Fruit fly (Drosophila melanogaster) whole organism, embryonic: ENCODE results near the gene CG31870.

Experiments used
- BEAF-32 ChIP-seq: fragments of 200-800 bp; sonication (Bioruptor generic); optimal IDR thresholded peaks from 3 replicates; lab custom pipeline; 2017; ENCODE audit warnings: missing biosample characterization, missing genetic modification characterization, mild to moderate bottlenecking, moderate library complexity, missing genetic modification reagents
- CG10267 ChIP-seq: fragments of 200-800 bp; sonication (Bioruptor generic); optimal IDR thresholded peaks from 2 replicates; lab custom pipeline; 2018; ENCODE audit warnings: missing biosample characterization, mild to moderate bottlenecking, missing genetic modification characterization, moderate library complexity
- CG12155 ChIP-seq: fragments of 200-800 bp; sonication (Bioruptor generic); optimal IDR thresholded peaks from 3 replicates; lab custom pipeline; 2016; ENCODE audit warnings: missing biosample characterization, missing genetic modification characterization
- CG12299 ChIP-seq: fragments of 200-800 bp; sonication (Bioruptor generic); optimal IDR thresholded peaks from 2 replicates; lab custom pipeline; 2018; ENCODE audit warnings: missing biosample characterization, mild to moderate bottlenecking, missing genetic modification characterization
- CG12391 ChIP-seq: fragments of 200-800 bp; sonication (Bioruptor generic); optimal IDR thresholded peaks from 3 replicates; lab custom pipeline; 2018; ENCODE audit warnings: missing biosample characterization, mild to moderate bottlenecking, missing genetic modification characterization, moderate library complexity
- CG12744 ChIP-seq: fragments of 200-800 bp; sonication (Bioruptor generic); optimal IDR thresholded peaks from 2 replicates; lab custom pipeline; 2016; ENCODE audit warnings: missing biosample characterization, missing genetic modification characterization
- CG13287 ChIP-seq: fragments of 200-800 bp; sonication (Bioruptor generic); IDR thresholded peaks from 2 replicates; pipeline ENCODE4 v1.3.6; 2022; ENCODE audit warnings: missing biosample characterization, missing genetic modification characterization; ENCODE audit not compliant: partially characterized antibody
- CG13296 ChIP-seq: fragments of 200-800 bp; sonication (Bioruptor generic); optimal IDR thresholded peaks from 3 replicates; lab custom pipeline; 2018; ENCODE audit warnings: missing biosample characterization, mild to moderate bottlenecking, missing genetic modification characterization
- CG16813 ChIP-seq: fragments of 200-800 bp; sonication (Bioruptor generic); IDR thresholded peaks from 3 replicates; pipeline ENCODE4 v1.3.6; 2022; ENCODE audit warnings: missing biosample characterization, missing genetic modification characterization; ENCODE audit not compliant: partially characterized antibody
- CG16863 ChIP-seq: fragments of 200-800 bp; sonication (Bioruptor generic); optimal IDR thresholded peaks from 3 replicates; lab custom pipeline; 2016; ENCODE audit warnings: missing biosample characterization, missing genetic modification characterization
- CG17568 ChIP-seq: fragments of 200-800 bp; sonication (Bioruptor generic); optimal IDR thresholded peaks from 2 replicates; lab custom pipeline; 2018; ENCODE audit warnings: missing biosample characterization, mild to moderate bottlenecking, missing genetic modification characterization, moderate library complexity
- CG17829 ChIP-seq: fragments of 200-800 bp; optimal IDR thresholded peaks from 2 replicates; lab custom pipeline; 2019; ENCODE audit warnings: missing biosample characterization, mild to moderate bottlenecking, missing genetic modification characterization, moderate library complexity
- CG2678 ChIP-seq: fragments of 200-800 bp; sonication (Bioruptor generic); optimal IDR thresholded peaks from 3 replicates; lab custom pipeline; 2019; ENCODE audit warnings: missing biosample characterization, mild to moderate bottlenecking, missing genetic modification characterization, moderate library complexity
- CG3847 ChIP-seq: fragments of 200-800 bp; sonication (Bioruptor generic); IDR thresholded peaks from 2 replicates; pipeline ENCODE4 v1.3.6; 2022; ENCODE audit warnings: missing biosample characterization, missing genetic modification characterization
- CG42726 ChIP-seq: fragments of 200-800 bp; sonication (Bioruptor generic); IDR thresholded peaks from 2 replicates; pipeline ENCODE4 v1.3.6; 2022; ENCODE audit warnings: missing biosample characterization, missing genetic modification characterization; ENCODE audit not compliant: partially characterized antibody
- CG7357 ChIP-seq: fragments of 200-800 bp; sonication (Bioruptor generic); IDR thresholded peaks from 3 replicates; pipeline ENCODE4 v1.3.6; 2022; ENCODE audit warnings: missing biosample characterization, missing genetic modification characterization
- CG7963 ChIP-seq: fragments of 200-800 bp; sonication (Bioruptor generic); IDR thresholded peaks from 3 replicates; pipeline ENCODE4 v1.3.6; 2022; ENCODE audit warnings: missing biosample characterization, missing genetic modification characterization; ENCODE audit not compliant: partially characterized antibody
- CG8944 ChIP-seq: fragments of 200-800 bp; sonication (Bioruptor generic); optimal IDR thresholded peaks from 3 replicates; lab custom pipeline; 2016; ENCODE audit warnings: missing biosample characterization, missing genetic modification characterization
- CG9609 ChIP-seq: fragments of 200-800 bp; sonication (Bioruptor generic); optimal IDR thresholded peaks from 3 replicates; lab custom pipeline; 2016; ENCODE audit warnings: missing biosample characterization, missing genetic modification characterization
- CHES-1-like ChIP-seq: fragments of 200-800 bp; sonication (Bioruptor generic); optimal IDR thresholded peaks from 2 replicates; lab custom pipeline; 2016; ENCODE audit warnings: missing biosample characterization, missing genetic modification characterization
- Dip3 ChIP-seq: fragments of 200-800 bp; sonication (Bioruptor generic); optimal IDR thresholded peaks from 3 replicates; lab custom pipeline; 2016; ENCODE audit warnings: missing biosample characterization, missing genetic modification characterization
- Dll ChIP-seq: fragments of 200-800 bp; sonication (Bioruptor generic); IDR thresholded peaks from 4 replicates; pipeline ENCODE4 v1.3.6; 2022; ENCODE audit warnings: missing biosample characterization, missing genetic modification characterization; ENCODE audit not compliant: partially characterized antibody
- Doc3 ChIP-seq: fragments of 200-800 bp; sonication (Bioruptor generic); IDR thresholded peaks from 3 replicates; pipeline ENCODE4 v1.3.6; 2022; ENCODE audit warnings: missing biosample characterization, missing genetic modification characterization; ENCODE audit not compliant: partially characterized antibody
- Dref ChIP-seq: fragments of 200-800 bp; sonication (Bioruptor generic); IDR thresholded peaks from 2 replicates; pipeline ENCODE4 v1.3.6; 2022; ENCODE audit warnings: missing biosample characterization, missing genetic modification characterization
- Elba2 ChIP-seq: fragments of 200-800 bp; sonication (Bioruptor generic); optimal IDR thresholded peaks from 3 replicates; lab custom pipeline; 2016; ENCODE audit warnings: missing biosample characterization, missing genetic modification characterization
- Kr ChIP-seq: fragments of 200-800 bp; sonication (Bioruptor generic); optimal IDR thresholded peaks from 2 replicates; lab custom pipeline; 2017; ENCODE audit warnings: missing biosample characterization, mild to moderate bottlenecking, missing genetic modification characterization
- Myb ChIP-seq: fragments of 200-800 bp; sonication (Bioruptor generic); optimal IDR thresholded peaks from 2 replicates; lab custom pipeline; 2016; ENCODE audit warnings: missing biosample characterization, missing genetic modification characterization
- Ptx1 ChIP-seq: fragments of 200-800 bp; sonication (Bioruptor generic); IDR thresholded peaks from 2 replicates; pipeline ENCODE4 v1.3.6; 2022; ENCODE audit warnings: missing biosample characterization, missing genetic modification characterization
- Sox100B ChIP-seq: fragments of 200-800 bp; sonication (Bioruptor generic); optimal IDR thresholded peaks from 3 replicates; lab custom pipeline; 2018; ENCODE audit warnings: missing biosample characterization, mild to moderate bottlenecking, missing genetic modification characterization
- Stat92E ChIP-seq, 3 experiments: fragments of >200 bp in 2 of 3; fragments of 200-800 bp in 1 of 3; sonication (Bioruptor generic) in 1 of 3; optimal IDR thresholded peaks; 2 replicates each; lab custom pipeline; 2017 to 2019; ENCODE audit warnings: missing biosample characterization in 3 of 3, missing genetic modification characterization in 3 of 3, mild to moderate bottlenecking in 1 of 3, moderate library complexity in 1 of 3
- bowl ChIP-seq: fragments of 200-800 bp; sonication (Bioruptor generic); IDR thresholded peaks from 2 replicates; pipeline ENCODE4 v1.3.6; 2022; ENCODE audit warnings: missing biosample characterization, missing genetic modification characterization
- cas ChIP-seq: fragments of 200-800 bp; sonication (Bioruptor generic); IDR thresholded peaks from 2 replicates; pipeline ENCODE4 v1.3.6; 2022; ENCODE audit warnings: missing biosample characterization, missing genetic modification characterization
- corto ChIP-seq: fragments of 200-800 bp; sonication (Bioruptor generic); optimal IDR thresholded peaks from 2 replicates; lab custom pipeline; 2016; ENCODE audit warnings: missing biosample characterization, mild to moderate bottlenecking, missing genetic modification characterization, moderate library complexity
- dm ChIP-seq: fragments of 200-800 bp; sonication (Bioruptor generic); optimal IDR thresholded peaks from 3 replicates; lab custom pipeline; 2016; ENCODE audit warnings: missing biosample characterization, missing genetic modification characterization
- kay ChIP-seq: fragments of 200-800 bp; sonication (Bioruptor generic); optimal IDR thresholded peaks from 2 replicates; lab custom pipeline; 2016; ENCODE audit warnings: missing biosample characterization, missing genetic modification characterization
- knrl ChIP-seq: fragments of 200-800 bp; sonication (Bioruptor generic); IDR thresholded peaks from 3 replicates; pipeline ENCODE4 v1.3.6; 2022; ENCODE audit warnings: missing biosample characterization, missing genetic modification characterization; ENCODE audit not compliant: partially characterized antibody
- lbe ChIP-seq: fragments of 200-800 bp; sonication (Bioruptor generic); optimal IDR thresholded peaks from 2 replicates; lab custom pipeline; 2016; ENCODE audit warnings: missing biosample characterization, mild to moderate bottlenecking, missing genetic modification characterization
- maf-S ChIP-seq: fragments of 200-800 bp; sonication (Bioruptor generic); optimal IDR thresholded peaks from 2 replicates; lab custom pipeline; 2016; ENCODE audit warnings: missing biosample characterization, missing genetic modification characterization
- nmo ChIP-seq: fragments of 200-800 bp; sonication (Bioruptor generic); optimal IDR thresholded peaks from 2 replicates; lab custom pipeline; 2018; ENCODE audit warnings: missing biosample characterization, mild to moderate bottlenecking, missing genetic modification characterization, moderate library complexity
- pb ChIP-seq: fragments of 200-800 bp; sonication (Bioruptor generic); optimal IDR thresholded peaks from 3 replicates; lab custom pipeline; 2016; ENCODE audit warnings: missing biosample characterization, missing genetic modification characterization
- pho ChIP-seq: fragments of 200-800 bp; sonication (Bioruptor generic); optimal IDR thresholded peaks from 2 replicates; lab custom pipeline; 2016; ENCODE audit warnings: missing biosample characterization, missing genetic modification characterization
- phol ChIP-seq: fragments of 200-800 bp; sonication (Bioruptor generic); optimal IDR thresholded peaks from 3 replicates; lab custom pipeline; 2018; ENCODE audit warnings: missing biosample characterization, mild to moderate bottlenecking, missing genetic modification characterization, moderate library complexity
- ranshi ChIP-seq: fragments of 200-800 bp; sonication (Bioruptor generic); IDR thresholded peaks from 2 replicates; pipeline ENCODE4 v1.3.6; 2022; ENCODE audit warnings: missing biosample characterization, missing genetic modification characterization
- tna ChIP-seq: fragments of 200-800 bp; sonication (Bioruptor generic); IDR thresholded peaks from 2 replicates; pipeline ENCODE4 v1.3.6; 2022; ENCODE audit warnings: missing biosample characterization, missing genetic modification characterization; ENCODE audit not compliant: partially characterized antibody
- trem ChIP-seq: fragments of 200-800 bp; optimal IDR thresholded peaks from 3 replicates; lab custom pipeline; 2019; ENCODE audit warnings: missing biosample characterization, mild to moderate bottlenecking, missing genetic modification characterization, moderate library complexity
- twi ChIP-seq: fragments of 200-800 bp; optimal IDR thresholded peaks from 2 replicates; lab custom pipeline; 2019; ENCODE audit warnings: missing biosample characterization, mild to moderate bottlenecking, missing genetic modification characterization, moderate library complexity
- unc-4 ChIP-seq: fragments of 200-800 bp; sonication (Bioruptor generic); IDR thresholded peaks from 2 replicates; pipeline ENCODE4 v1.3.6; 2022; ENCODE audit warnings: missing biosample characterization, missing genetic modification characterization; ENCODE audit not compliant: partially characterized antibody
- vnd ChIP-seq: fragments of 200-800 bp; sonication (Bioruptor generic); IDR thresholded peaks from 3 replicates; pipeline ENCODE4 v1.3.6; 2022; ENCODE audit warnings: missing biosample characterization, missing genetic modification characterization; ENCODE audit not compliant: partially characterized antibody
- zen2 ChIP-seq: fragments of 200-800 bp; sonication (Bioruptor generic); IDR thresholded peaks from 3 replicates; pipeline ENCODE4 v1.3.6; 2022; ENCODE audit warnings: missing biosample characterization, missing genetic modification characterization; ENCODE audit not compliant: partially characterized antibody

Gene CG31870

DNA sequence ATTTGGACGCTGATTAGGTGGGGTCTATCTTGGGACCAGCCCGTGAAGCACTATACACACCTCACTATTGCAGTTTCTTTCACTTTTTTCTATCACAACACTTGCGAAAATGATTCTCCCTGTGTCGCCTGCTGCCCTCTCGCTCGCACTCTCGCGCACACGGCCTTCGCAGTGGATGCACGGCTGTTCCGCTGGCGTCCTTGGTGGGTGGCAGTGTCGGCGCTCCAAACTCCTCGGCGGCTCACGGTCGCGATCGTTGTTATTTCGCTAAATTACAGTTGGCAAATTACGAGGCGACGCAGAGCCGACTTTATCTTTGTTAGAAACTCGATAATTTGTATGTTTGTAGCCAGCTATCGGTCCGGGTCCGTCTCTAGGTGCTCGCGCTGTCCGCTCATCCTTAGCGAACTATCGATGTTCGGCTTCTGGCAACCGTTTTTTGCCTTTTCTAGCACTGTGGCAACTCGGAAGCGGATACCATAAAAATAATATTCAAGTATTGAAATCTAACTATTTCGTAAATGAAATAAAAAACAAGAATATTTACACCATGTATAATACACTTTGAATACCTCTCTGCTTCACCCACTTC lies 22.3 kb upstream of the CG31870 start, which contains the start of gene Ubc2 (continued):
- TF ChIP-seq pho (GFP tag; lab: Kevin White, UChicago) (peak; percentile 46), CG7357 (GFP tag; lab: Robert Waterston, UW) (no peak), Dll (GFP tag; lab: Robert Waterston, UW) (peak; percentile 79), CG16863 (GFP tag; lab: Kevin White, UChicago) (no peak), vnd (GFP tag; lab: Robert Waterston, UW) (peak; percentile 70), zen2 (GFP tag; lab: Robert Waterston, UW) (peak; percentile 65), Ptx1 (GFP tag; lab: Robert Waterston, UW) (peak; percentile 29), kay (GFP tag; lab: Kevin White, UChicago) (no peak), CG13296 (GFP tag; lab: Kevin White, UChicago) (no peak), CG17568 (GFP tag; lab: Kevin White, UChicago) (no peak), CG17829 (tag; lab: Kevin White, UChicago) (peak; percentile 43), Elba2 (GFP tag; lab: Kevin White, UChicago) (no peak), Sox100B (GFP tag; lab: Kevin White, UChicago) (no peak), cas (GFP tag; lab: Robert Waterston, UW) (no peak), lbe (GFP tag; lab: Kevin White, UChicago) (no peak), CG2678 (tag; lab: Kevin White, UChicago) (no peak), twi (tag; lab: Kevin White, UChicago) (no peak), CG12744 (GFP tag; lab: Kevin White, UChicago) (peak; percentile 4), CG13287 (GFP tag; lab: Robert Waterston, UW) (peak; percentile 89), ranshi (no peak), knrl (GFP tag; lab: Robert Waterston, UW) (peak; percentile 83), CG12299 (tag; lab: Kevin White, UChicago) (no peak), nmo (peak; percentile 52), phol (peak; percentile 34), CG7963 (GFP tag; lab: Robert Waterston, UW) (peak; percentile 60; the same call in 2 of the 3 replicates), Myb (GFP tag; lab: Kevin White, UChicago) (peak; percentile 87), BEAF-32 (peak; percentile 84), CG12155 (peak; percentile 15), CG8944 (GFP tag; lab: Kevin White, UChicago) (peak; percentile 13), CG12391 (peak; percentile 0), CG9609 (GFP tag; lab: Kevin White, UChicago) (peak; percentile 52), CG10267 (tag; lab: Kevin White, UChicago) (peak; percentile 55), CG16813 (GFP tag; lab: Robert Waterston, UW) (peak; percentile 83), trem (tag; lab: Kevin White, UChicago) (peak; percentile 47), dm (GFP tag; lab: Kevin White, UChicago) (peak; percentile 47), CG3847 (GFP tag; lab: Robert Waterston, UW) (peak; percentile 40), pb (GFP tag; lab: Kevin White, UChicago) (no peak), corto (GFP tag; lab: Kevin White, UChicago) (no peak), unc-4 (GFP tag; lab: Robert Waterston, UW) (peak; percentile 82), Dip3 (GFP tag; lab: Kevin White, UChicago) (peak; percentile 15), tna (GFP tag; lab: Robert Waterston, UW) (peak; percentile 75), bowl (GFP tag; lab: Robert Waterston, UW) (no peak), Doc3 (GFP tag; lab: Robert Waterston, UW) (peak; percentile 72), CG42726 (GFP tag; lab: Robert Waterston, UW) (peak; percentile 88), Dref (peak; percentile 94), Kr (GFP tag; lab: Kevin White, UChicago) (no peak), Stat92E (GFP tag; optimal IDR thresholded peaks at IDR 0.05; lab: Kevin White, UChicago) (no peak), CHES-1-like (GFP tag; lab: Kevin White, UChicago) (peak; percentile 33), maf-S (peak; percentile 11)
